Worm (Caenorhabditis elegans) whole organism, L3 larva: Measurements from ENCODE around the gene cct-1.

Experiments
- R02D3.7 ChIP-seq: fragments of 150-350 bp; optimal IDR thresholded peaks from 2 replicates; lab custom pipeline; 2014; ENCODE audit warnings: missing biosample characterization, missing genetic modification characterization
- ZK546.5 ChIP-seq: sonication (generic microtip); optimal IDR thresholded peaks from 2 replicates; lab custom pipeline; 2017; ENCODE audit warnings: missing biosample characterization, missing genetic modification characterization
- ama-1 ChIP-seq: fragments of 150-350 bp; optimal IDR thresholded peaks from 2 replicates; lab custom pipeline; 2018
- ceh-16 ChIP-seq: sonication (generic microtip); optimal IDR thresholded peaks from 2 replicates; lab custom pipeline; 2017; ENCODE audit warnings: missing biosample characterization, missing genetic modification characterization
- ceh-28 ChIP-seq: fragments of 150-350 bp; optimal IDR thresholded peaks from 2 replicates; lab custom pipeline; 2014; ENCODE audit warnings: missing biosample characterization, missing genetic modification reagents, missing genetic modification characterization
- ceh-82 ChIP-seq: fragments of 150-350 bp; optimal IDR thresholded peaks from 2 replicates; lab custom pipeline; 2014; ENCODE audit warnings: missing biosample characterization, missing genetic modification characterization
- daf-12 ChIP-seq: fragments of 150-350 bp; optimal IDR thresholded peaks from 2 replicates; lab custom pipeline; 2014; ENCODE audit warnings: missing biosample characterization, missing genetic modification reagents, missing genetic modification characterization
- egl-5 ChIP-seq: fragments of 150-350 bp; optimal IDR thresholded peaks from 2 replicates; lab custom pipeline; 2017; ENCODE audit warnings: missing biosample characterization, missing genetic modification reagents, missing genetic modification characterization, inconsistent platforms
- elt-2 ChIP-seq: sonication (generic microtip); optimal IDR thresholded peaks from 2 replicates; lab custom pipeline; 2016; ENCODE audit warnings: missing genetic modification reagents, mild to moderate bottlenecking, missing genetic modification characterization, missing compliant biosample characterization
- elt-3 ChIP-seq, 3 experiments: fragments of 150-350 bp in 1 of 3; sonication (generic microtip) in 2 of 3; optimal IDR thresholded peaks; 2 replicates in 2 of 3; 4 replicates in 1 of 3; lab custom pipeline; 2014 to 2017; ENCODE audit warnings: missing biosample characterization in 3 of 3, missing genetic modification characterization in 3 of 3
- eor-1 ChIP-seq, 2 experiments: fragments of 150-350 bp; optimal IDR thresholded peaks; 2 replicates each; lab custom pipeline; 2014 to 2018; ENCODE audit warnings: missing biosample characterization in 2 of 2, missing genetic modification characterization in 2 of 2
- fkh-10 ChIP-seq: sonication (generic microtip); optimal IDR thresholded peaks from 2 replicates; lab custom pipeline; 2017; ENCODE audit warnings: missing biosample characterization, missing genetic modification reagents, missing genetic modification characterization
- fkh-2 ChIP-seq: fragments of 150-350 bp; optimal IDR thresholded peaks from 2 replicates; lab custom pipeline; 2014; ENCODE audit warnings: missing biosample characterization, missing genetic modification reagents, missing genetic modification characterization
- hmg-11 ChIP-seq: sonication (generic microtip); optimal IDR thresholded peaks from 2 replicates; lab custom pipeline; 2016; ENCODE audit warnings: missing genetic modification characterization, missing compliant biosample characterization
- jun-1 ChIP-seq: fragments of 150-350 bp; optimal IDR thresholded peaks from 2 replicates; lab custom pipeline; 2014; ENCODE audit warnings: missing biosample characterization, missing genetic modification reagents, missing genetic modification characterization
- lin-15B ChIP-seq: fragments of 150-350 bp; optimal IDR thresholded peaks from 2 replicates; lab custom pipeline; 2014; ENCODE audit warnings: missing biosample characterization, missing genetic modification characterization
- mdl-1 ChIP-seq: fragments of 150-350 bp; optimal IDR thresholded peaks from 2 replicates; lab custom pipeline; 2014; ENCODE audit warnings: missing biosample characterization, missing genetic modification characterization
- mml-1 ChIP-seq: fragments of 150-350 bp; sonication (generic microtip); optimal IDR thresholded peaks from 3 replicates; lab custom pipeline; 2014; ENCODE audit warnings: missing biosample characterization, missing genetic modification characterization
- nfya-1 ChIP-seq: sonication (generic microtip); optimal IDR thresholded peaks from 2 replicates; lab custom pipeline; 2017; ENCODE audit warnings: missing genetic modification characterization, mild to moderate bottlenecking, missing compliant biosample characterization, antibody characterized with exemption, moderate library complexity; ENCODE audit not compliant: insufficient read depth
- nhr-11 ChIP-seq: fragments of 150-350 bp; optimal IDR thresholded peaks from 2 replicates; lab custom pipeline; 2014; ENCODE audit warnings: missing biosample characterization, missing genetic modification characterization
- nhr-12 ChIP-seq: fragments of 150-350 bp; optimal IDR thresholded peaks from 2 replicates; lab custom pipeline; 2014; ENCODE audit warnings: missing biosample characterization, missing genetic modification characterization
- nhr-23 ChIP-seq: fragments of 150-350 bp; optimal IDR thresholded peaks from 2 replicates; lab custom pipeline; 2014; ENCODE audit warnings: missing biosample characterization, missing genetic modification reagents, missing genetic modification characterization
- nhr-237 ChIP-seq: fragments of 150-350 bp; optimal IDR thresholded peaks from 2 replicates; lab custom pipeline; 2014; ENCODE audit warnings: missing biosample characterization, missing genetic modification characterization
- nhr-25 ChIP-seq: sonication (generic microtip); optimal IDR thresholded peaks from 2 replicates; lab custom pipeline; 2017; ENCODE audit warnings: missing biosample characterization, missing genetic modification characterization
- nhr-28 ChIP-seq: fragments of 150-350 bp; optimal IDR thresholded peaks from 2 replicates; lab custom pipeline; 2014; ENCODE audit warnings: missing biosample characterization, missing genetic modification characterization
- nhr-76 ChIP-seq: fragments of 150-350 bp; sonication (generic microtip); optimal IDR thresholded peaks from 5 replicates; lab custom pipeline; 2014; ENCODE audit warnings: missing biosample characterization, missing genetic modification characterization
- nhr-77 ChIP-seq: fragments of 150-350 bp; optimal IDR thresholded peaks from 2 replicates; lab custom pipeline; 2014; ENCODE audit warnings: missing biosample characterization, missing genetic modification characterization
- pha-4 ChIP-seq: fragments of 150-350 bp; optimal IDR thresholded peaks from 2 replicates; lab custom pipeline; 2014; ENCODE audit warnings: missing biosample characterization, missing genetic modification reagents, missing genetic modification characterization
- skn-1 ChIP-seq: fragments of 150-350 bp; optimal IDR thresholded peaks from 2 replicates; lab custom pipeline; 2014; ENCODE audit warnings: missing biosample characterization, missing genetic modification characterization
- unc-62 ChIP-seq: fragments of 150-350 bp; sonication (generic microtip); optimal IDR thresholded peaks from 4 replicates; lab custom pipeline; 2014; ENCODE audit warnings: missing biosample characterization, missing genetic modification reagents, missing genetic modification characterization
- zag-1 ChIP-seq: fragments of 150-350 bp; optimal IDR thresholded peaks from 2 replicates; lab custom pipeline; 2014; ENCODE audit warnings: missing biosample characterization, missing genetic modification characterization
- ztf-11 ChIP-seq: fragments of 150-350 bp; optimal IDR thresholded peaks from 2 replicates; lab custom pipeline; 2014; ENCODE audit warnings: missing biosample characterization, missing genetic modification characterization
- ztf-4 ChIP-seq: fragments of 150-350 bp; optimal IDR thresholded peaks from 2 replicates; lab custom pipeline; 2014; ENCODE audit warnings: missing biosample characterization, missing genetic modification characterization

cct-1 gene

ce11 chrII:8169283-8169682 is 16.0 kb upstream of the cct-1 start, which contains the start of gene T05C12.15:
Gene T05C12.15, plus strand, starts transcription at chrII:8169583.
- no peak for TF ChIP-seq ZK546.5 (tag; lab: Kevin White, UChicago)
- TF ChIP-seq skn-1 (tag; lab: Kevin White, UChicago) = no peak
- no peak for TF ChIP-seq nhr-23
- no peak for TF ChIP-seq R02D3.7
- TF ChIP-seq pha-4 = no peak
- no peak for TF ChIP-seq hmg-11 (tag; lab: Kevin White, UChicago)
- no peak for TF ChIP-seq ceh-82
- no peak for TF ChIP-seq fkh-2 (tag; lab: Kevin White, UChicago)
- TF ChIP-seq unc-62 (GFP tag; lab: Kevin White, UChicago) = no peak
- no peak for TF ChIP-seq nhr-77 (tag; lab: Kevin White, UChicago)
- TF ChIP-seq lin-15B (tag; lab: Kevin White, UChicago) = no peak
- TF ChIP-seq nhr-11 (tag; lab: Kevin White, UChicago) = no peak
- no peak for TF ChIP-seq mdl-1 (tag; lab: Kevin White, UChicago)
- no peak for TF ChIP-seq ceh-16 (tag; lab: Kevin White, UChicago)
- no peak for TF ChIP-seq nhr-25 (tag; lab: Kevin White, UChicago)
- no peak for TF ChIP-seq nhr-76 (tag; lab: Kevin White, UChicago)
- no peak for TF ChIP-seq mml-1

- TF ChIP-seq ceh-28 (tag; lab: Kevin White, UChicago) (no peak), fkh-10 (no peak), fkh-2 (tag; lab: Kevin White, UChicago) (no peak), R02D3.7 (no peak), nhr-25 (tag; lab: Kevin White, UChicago) (no peak), ztf-4 (tag; lab: Kevin White, UChicago) (no peak), jun-1 (tag; lab: Kevin White, UChicago) (no peak)
- TF ChIP-seq, all 47 proteins: peak for 0
These were observed 14.9 kb upstream of the cct-1 start, which contains the start of gene T05C12.11 for ce11 chrII:8170374-8170773. Gene T05C12.11, minus strand, starts transcription at chrII:8170474.

ce11 chrII:8173449-8173848 is 11.8 kb upstream of the cct-1 start, which contains the start of the genes decr-1.3 and T05C12.1:
Gene decr-1.3, minus strand, starts transcription at chrII:8173549.
Gene T05C12.1, plus strand, starts transcription at chrII:8173680.
- TF ChIP-seq ztf-11 (tag; lab: Kevin White, UChicago) = no peak

ce11 chrII:8174148-8174547 is 11.1 kb upstream of the cct-1 start:
- TF ChIP-seq nhr-12 (tag; lab: Kevin White, UChicago) = no peak
- no peak for TF ChIP-seq ZK546.5 (tag; lab: Kevin White, UChicago)
- TF ChIP-seq mdl-1 (tag; lab: Kevin White, UChicago) = no peak
- TF ChIP-seq hmg-11 (tag; lab: Kevin White, UChicago) = no peak
- no peak for TF ChIP-seq nhr-28 (tag; lab: Kevin White, UChicago)

ce11 chrII:8177095-8177494 is 8.1 kb upstream of the cct-1 start, which contains the start of gene acr-14:
Gene acr-14, minus strand, starts transcription at chrII:8177195.
- TF ChIP-seq ZK546.5 (tag; lab: Kevin White, UChicago) = no peak
- TF ChIP-seq jun-1 (tag; lab: Kevin White, UChicago) = no peak
- no peak for TF ChIP-seq skn-1 (tag; lab: Kevin White, UChicago)
- TF ChIP-seq eor-1 (tag; optimal IDR thresholded peaks at IDR 0.05; lab: Kevin White, UChicago) = no peak
- TF ChIP-seq R02D3.7 = no peak
- TF ChIP-seq hmg-11 (tag; lab: Kevin White, UChicago) = no peak
- TF ChIP-seq nhr-28 (tag; lab: Kevin White, UChicago) = no peak
- no peak for TF ChIP-seq egl-5 (tag; lab: Kevin White, UChicago)
- no peak for TF ChIP-seq fkh-2 (tag; lab: Kevin White, UChicago)
- TF ChIP-seq daf-12 = no peak
- TF ChIP-seq ztf-11 (tag; lab: Kevin White, UChicago) = no peak
- no peak for TF ChIP-seq elt-3 (tag; optimal IDR thresholded peaks at IDR 0.05; lab: Kevin White, UChicago)
- no peak for TF ChIP-seq nhr-76 (tag; lab: Kevin White, UChicago)
- TF ChIP-seq lin-15B (tag; lab: Kevin White, UChicago) = no peak
- no peak for TF ChIP-seq ama-1 (lab: Kevin White, UChicago)
- no peak for TF ChIP-seq zag-1
- TF ChIP-seq nhr-12 (tag; lab: Kevin White, UChicago) = no peak
- no peak for TF ChIP-seq nfya-1 (tag; lab: Kevin White, UChicago)
- no peak for TF ChIP-seq nhr-77 (tag; lab: Kevin White, UChicago)
- TF ChIP-seq nhr-25 (tag; lab: Kevin White, UChicago) = no peak

- TF ChIP-seq ZK546.5 (tag; lab: Kevin White, UChicago) (no peak), fkh-2 (tag; lab: Kevin White, UChicago) (no peak), elt-2 (tag; lab: Kevin White, UChicago) (no peak), jun-1 (tag; lab: Kevin White, UChicago) (no peak), nhr-237 (no peak)
These were observed 6.6 kb upstream of the cct-1 start for ce11 chrII:8178614-8179013.
